Worm (Caenorhabditis elegans): ENCODE measurements around the gene gst-6.

ce11 chrII:4902035-4902434 is 22.3 kb downstream of the gst-6 start, which contains the start of gene R05F9.9:
- peak; percentile 62 for TF ChIP-seq ama-1 (optimal IDR thresholded peaks at IDR 0.05)
- no peak for TF ChIP-seq skn-1 (tag; optimal IDR thresholded peaks at IDR 0.05)
- peak; percentile 2 for TF ChIP-seq nhr-129 (tag; optimal IDR thresholded peaks at IDR 0.05)

Data from whole organism, L2 larva.